Worm (Caenorhabditis elegans) whole organism, midembryonic: ENCODE data around the gene srab-24.

Source experiments
- T22C8.4 ChIP-seq: fragments of 200-800 bp; sonication (Bioruptor generic); IDR thresholded peaks from 2 replicates; pipeline ENCODE4 v1.3.6; 2022; ENCODE audit warnings: missing genetic modification characterization, missing compliant biosample characterization
- cog-1 ChIP-seq: sonication (generic microtip); optimal IDR thresholded peaks from 2 replicates; lab custom pipeline; 2016; ENCODE audit warnings: missing genetic modification characterization, missing compliant biosample characterization
- flt-1 ChIP-seq: fragments of 200-800 bp; sonication (Bioruptor generic); IDR thresholded peaks from 2 replicates; pipeline ENCODE4 v1.3.6; 2022; ENCODE audit warnings: missing genetic modification characterization, missing compliant biosample characterization
- klf-2 ChIP-seq: fragments of 200-800 bp; sonication (Bioruptor generic); conservative IDR thresholded peaks from 2 replicates; pipeline ENCODE4 v1.3.6; 2022; ENCODE audit warnings: missing genetic modification reagents, missing genetic modification characterization, missing compliant biosample characterization
- med-1 ChIP-seq: sonication (generic microtip); optimal IDR thresholded peaks from 2 replicates; lab custom pipeline; 2017; ENCODE audit warnings: missing genetic modification characterization, mild to moderate bottlenecking, missing compliant biosample characterization, antibody characterized with exemption, missing genetic modification reagents; ENCODE audit not compliant: insufficient read depth
- ref-1 ChIP-seq: fragments of 200-800 bp; sonication (Bioruptor generic); conservative IDR thresholded peaks from 2 replicates; pipeline ENCODE4 v1.3.6; 2022; ENCODE audit warnings: missing genetic modification reagents, missing genetic modification characterization, missing compliant biosample characterization
- tab-1 ChIP-seq: fragments of 200-800 bp; sonication (Bioruptor generic); IDR thresholded peaks from 2 replicates; pipeline ENCODE4 v1.3.6; 2022; ENCODE audit warnings: missing genetic modification characterization, missing compliant biosample characterization
- ztf-23 ChIP-seq: fragments of 200-800 bp; sonication (Bioruptor generic); IDR thresholded peaks from 2 replicates; pipeline ENCODE4 v1.3.6; 2022; ENCODE audit warnings: missing genetic modification reagents, missing genetic modification characterization, missing compliant biosample characterization
- ztf-29 ChIP-seq: fragments of 200-800 bp; sonication (Bioruptor generic); IDR thresholded peaks from 2 replicates; pipeline ENCODE4 v1.3.6; 2022; ENCODE audit warnings: missing genetic modification reagents, missing genetic modification characterization, missing compliant biosample characterization

DNA sequence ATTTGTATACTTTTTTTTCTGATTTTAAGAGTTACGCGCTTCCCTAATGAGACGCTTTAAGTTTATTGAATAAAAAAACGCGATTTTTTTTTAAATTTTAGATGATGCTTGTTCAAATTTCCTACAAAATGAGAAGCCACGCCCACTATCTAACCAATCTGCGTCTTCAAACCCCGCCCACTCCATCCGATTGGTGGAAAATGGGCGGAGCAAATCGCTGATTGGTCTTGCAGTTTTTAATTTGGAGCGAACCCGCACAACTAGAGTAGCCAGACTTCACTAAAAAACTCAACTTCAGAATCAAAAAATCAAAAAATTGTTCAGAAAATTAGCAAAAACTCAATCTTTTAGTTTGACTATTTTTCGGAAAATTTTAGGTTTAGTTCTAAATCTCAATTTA lies 566 bp downstream of the srab-24 start:
- TF ChIP-seq ztf-23 (GFP tag; lab: Robert Waterston, UW) = no peak
- TF ChIP-seq flt-1 = no peak
- no peak for TF ChIP-seq T22C8.4 (GFP tag; lab: Robert Waterston, UW)
- TF ChIP-seq ref-1 (GFP tag; lab: Robert Waterston, UW) = no peak
- no peak for TF ChIP-seq ztf-29
- TF ChIP-seq tab-1 = no peak
- TF ChIP-seq cog-1 (tag; lab: Kevin White, UChicago) = no peak
- no peak for TF ChIP-seq med-1
- no peak for TF ChIP-seq klf-2 (GFP tag; lab: Robert Waterston, UW)
